Fruit fly (Drosophila melanogaster) whole organism, embryonic: Measurements from ENCODE around the gene Sb.

Source experiments
- Atf6 ChIP-seq: fragments of 200-800 bp; sonication (Bioruptor generic); IDR thresholded peaks from 2 replicates; pipeline ENCODE4 v1.3.6; 2022; ENCODE audit warnings: missing biosample characterization, missing genetic modification characterization
- Blimp-1 ChIP-seq: fragments of 200-800 bp; sonication (Bioruptor generic); optimal IDR thresholded peaks from 3 replicates; lab custom pipeline; 2018; ENCODE audit warnings: missing biosample characterization, missing genetic modification characterization, mild to moderate bottlenecking, moderate library complexity, missing genetic modification reagents
- CG12942 ChIP-seq: fragments of 200-800 bp; sonication (Bioruptor generic); optimal IDR thresholded peaks from 3 replicates; lab custom pipeline; 2016; ENCODE audit warnings: missing biosample characterization, missing genetic modification characterization
- CG13775 ChIP-seq: fragments of 200-800 bp; sonication (Bioruptor generic); optimal IDR thresholded peaks from 3 replicates; lab custom pipeline; 2017; ENCODE audit warnings: missing biosample characterization, mild to moderate bottlenecking, missing genetic modification characterization
- CG16813 ChIP-seq: fragments of 200-800 bp; sonication (Bioruptor generic); IDR thresholded peaks from 3 replicates; pipeline ENCODE4 v1.3.6; 2022; ENCODE audit warnings: missing biosample characterization, missing genetic modification characterization; ENCODE audit not compliant: partially characterized antibody
- CG42726 ChIP-seq: fragments of 200-800 bp; sonication (Bioruptor generic); IDR thresholded peaks from 2 replicates; pipeline ENCODE4 v1.3.6; 2022; ENCODE audit warnings: missing biosample characterization, missing genetic modification characterization; ENCODE audit not compliant: partially characterized antibody
- CG6272 ChIP-seq: fragments of 200-800 bp; sonication (Bioruptor generic); IDR thresholded peaks from 2 replicates; pipeline ENCODE4 v1.3.6; 2022; ENCODE audit warnings: missing biosample characterization, missing genetic modification characterization
- CG8089 ChIP-seq: fragments of 200-800 bp; sonication (Bioruptor generic); optimal IDR thresholded peaks from 3 replicates; lab custom pipeline; 2016; ENCODE audit warnings: missing biosample characterization, missing genetic modification characterization
- CG8478 ChIP-seq: fragments of >200 bp; optimal IDR thresholded peaks from 2 replicates; lab custom pipeline; 2018
- Dfd ChIP-seq, 2 experiments: fragments of >200 bp; optimal IDR thresholded peaks; 2 replicates each; lab custom pipeline; 2017; ENCODE audit warnings: missing biosample characterization in 2 of 2, missing genetic modification characterization in 2 of 2
- Ets97D ChIP-seq: fragments of 200-800 bp; sonication (Bioruptor generic); optimal IDR thresholded peaks from 3 replicates; lab custom pipeline; 2016; ENCODE audit warnings: missing biosample characterization, missing genetic modification characterization
- Fer1 ChIP-seq: fragments of 200-800 bp; sonication (Bioruptor generic); optimal IDR thresholded peaks from 2 replicates; lab custom pipeline; 2017; ENCODE audit warnings: missing biosample characterization, mild to moderate bottlenecking, missing genetic modification characterization
- HLH54F ChIP-seq: fragments of 200-800 bp; sonication (Bioruptor generic); optimal IDR thresholded peaks from 3 replicates; lab custom pipeline; 2016; ENCODE audit warnings: missing biosample characterization, missing genetic modification characterization
- Myb ChIP-seq: fragments of 200-800 bp; sonication (Bioruptor generic); optimal IDR thresholded peaks from 2 replicates; lab custom pipeline; 2016; ENCODE audit warnings: missing biosample characterization, missing genetic modification characterization
- Opbp ChIP-seq: fragments of 200-800 bp; sonication (Bioruptor generic); IDR thresholded peaks from 3 replicates; pipeline ENCODE4 v1.3.6; 2022; ENCODE audit warnings: missing biosample characterization, missing genetic modification characterization; ENCODE audit not compliant: partially characterized antibody
- Sin3A ChIP-seq: fragments of >200 bp; optimal IDR thresholded peaks from 2 replicates; lab custom pipeline; 2018
- Spps ChIP-seq: fragments of 200-800 bp; sonication (Bioruptor generic); optimal IDR thresholded peaks from 2 replicates; lab custom pipeline; 2018; ENCODE audit warnings: missing biosample characterization, mild to moderate bottlenecking, missing genetic modification characterization
- ato ChIP-seq: fragments of 200-800 bp; sonication (Bioruptor generic); IDR thresholded peaks from 2 replicates; pipeline ENCODE4 v1.3.6; 2022; ENCODE audit warnings: missing biosample characterization, missing genetic modification characterization; ENCODE audit not compliant: partially characterized antibody
- chinmo ChIP-seq: fragments of 200-800 bp; sonication (Bioruptor generic); IDR thresholded peaks from 4 replicates; pipeline ENCODE4 v1.3.6; 2022; ENCODE audit warnings: missing biosample characterization, missing genetic modification characterization; ENCODE audit not compliant: partially characterized antibody
- chn ChIP-seq: fragments of 200-800 bp; sonication (Bioruptor generic); optimal IDR thresholded peaks from 2 replicates; lab custom pipeline; 2016; ENCODE audit warnings: missing biosample characterization, missing genetic modification characterization
- ewg ChIP-seq: fragments of 200-800 bp; sonication (Bioruptor generic); optimal IDR thresholded peaks from 3 replicates; lab custom pipeline; 2017; ENCODE audit warnings: mild to moderate bottlenecking, missing biosample characterization, missing genetic modification reagents, missing genetic modification characterization
- ftz-f1 ChIP-seq: fragments of 200-800 bp; sonication (Bioruptor generic); optimal IDR thresholded peaks from 2 replicates; lab custom pipeline; 2016; ENCODE audit warnings: missing biosample characterization, missing genetic modification characterization
- gro ChIP-seq: fragments of 200-800 bp; sonication (Bioruptor generic); optimal IDR thresholded peaks from 2 replicates; lab custom pipeline; 2016; ENCODE audit warnings: missing biosample characterization, missing genetic modification characterization
- insv ChIP-seq, 2 experiments: fragments of 200-800 bp; sonication (Bioruptor generic); optimal IDR thresholded peaks; 3 replicates each; lab custom pipeline; 2016 to 2018; ENCODE audit warnings: missing biosample characterization in 2 of 2, missing genetic modification characterization in 2 of 2
- kah ChIP-seq: fragments of 200-800 bp; sonication (Bioruptor generic); optimal IDR thresholded peaks from 2 replicates; lab custom pipeline; 2018; ENCODE audit warnings: missing biosample characterization, mild to moderate bottlenecking, missing genetic modification characterization
- lab ChIP-seq: fragments of 200-800 bp; sonication (Bioruptor generic); optimal IDR thresholded peaks from 3 replicates; lab custom pipeline; 2017; ENCODE audit warnings: missing biosample characterization, missing genetic modification characterization, mild to moderate bottlenecking, moderate library complexity, missing genetic modification reagents
- lilli ChIP-seq: fragments of 200-800 bp; sonication (Bioruptor generic); optimal IDR thresholded peaks from 3 replicates; lab custom pipeline; 2016; ENCODE audit warnings: missing biosample characterization, missing genetic modification characterization
- mld ChIP-seq: fragments of 200-800 bp; sonication (Bioruptor generic); IDR thresholded peaks from 3 replicates; pipeline ENCODE4 v1.3.6; 2022; ENCODE audit warnings: missing biosample characterization, missing genetic modification characterization; ENCODE audit not compliant: partially characterized antibody
- nerfin-2 ChIP-seq: fragments of 200-800 bp; sonication (Bioruptor generic); IDR thresholded peaks from 2 replicates; pipeline ENCODE4 v1.3.6; 2022; ENCODE audit warnings: missing biosample characterization, missing genetic modification characterization; ENCODE audit not compliant: partially characterized antibody
- nom ChIP-seq: fragments of 200-800 bp; sonication (Bioruptor generic); optimal IDR thresholded peaks from 2 replicates; lab custom pipeline; 2017; ENCODE audit warnings: missing biosample characterization, missing genetic modification characterization, mild to moderate bottlenecking, moderate library complexity, missing genetic modification reagents
- prd ChIP-seq, 3 experiments: fragments of >200 bp in 2 of 3; fragments of 200-800 bp in 1 of 3; sonication (Bioruptor generic) in 1 of 3; optimal IDR thresholded peaks in 2 of 3; IDR thresholded peaks in 1 of 3; 2 replicates in 2 of 3; 3 replicates in 1 of 3; pipeline versions ENCODE4 v1.3.6 to Lab custom; 2017 to 2022; ENCODE audit warnings: missing biosample characterization in 1 of 3, missing genetic modification characterization in 1 of 3
- sd ChIP-seq: fragments of 200-800 bp; sonication (Bioruptor generic); optimal IDR thresholded peaks from 3 replicates; lab custom pipeline; 2018; ENCODE audit warnings: missing biosample characterization, mild to moderate bottlenecking, missing genetic modification characterization, moderate library complexity
- slou ChIP-seq: fragments of 200-800 bp; sonication (Bioruptor generic); optimal IDR thresholded peaks from 3 replicates; lab custom pipeline; 2016; ENCODE audit warnings: missing biosample characterization, missing genetic modification characterization
- twi ChIP-seq: fragments of 200-800 bp; optimal IDR thresholded peaks from 2 replicates; lab custom pipeline; 2019; ENCODE audit warnings: missing biosample characterization, mild to moderate bottlenecking, missing genetic modification characterization, moderate library complexity
- unpg ChIP-seq: fragments of 200-800 bp; sonication (Bioruptor generic); optimal IDR thresholded peaks from 3 replicates; lab custom pipeline; 2018; ENCODE audit warnings: missing biosample characterization, mild to moderate bottlenecking, missing genetic modification characterization, moderate library complexity
- yki ChIP-seq: fragments of >200 bp; optimal IDR thresholded peaks from 3 replicates; lab custom pipeline; 2018
- zen ChIP-seq: fragments of 200-800 bp; sonication (Bioruptor generic); optimal IDR thresholded peaks from 3 replicates; lab custom pipeline; 2018; ENCODE audit warnings: missing biosample characterization, mild to moderate bottlenecking, missing genetic modification characterization, moderate library complexity

Gene Sb

dm6 chr3R:16099268-16100240 lies 16.4 kb upstream of the Sb start (continued):
- peak in 1 of 2 experiments; percentile 63 for TF ChIP-seq Dfd (GFP tag; optimal IDR thresholded peaks at IDR 0.05; lab: Kevin White, UChicago)
- TF ChIP-seq Atf6 (GFP tag; lab: Robert Waterston, UW) = peak; percentile 32; the same call in 1 of the 2 replicates
- no peak for TF ChIP-seq ato (GFP tag; lab: Robert Waterston, UW)
- no peak for TF ChIP-seq prd (optimal IDR thresholded peaks at IDR 0.05; lab: Kevin White, UChicago)
- peak; percentile 45; the same call in 1 of the 3 replicates for TF ChIP-seq prd (GFP tag; IDR thresholded peaks at IDR 0.05; lab: Robert Waterston, UW)
- TF ChIP-seq sd = no peak
- TF ChIP-seq nom (GFP tag; lab: Kevin White, UChicago) = peak; percentile 64
- peak; percentile 47 for TF ChIP-seq yki (lab: Kevin White, UChicago)
- no peak for TF ChIP-seq CG6272
- TF ChIP-seq lilli = no peak
- peak in 1 of 2 experiments; percentile 49 for TF ChIP-seq insv (GFP tag; optimal IDR thresholded peaks at IDR 0.05; lab: Kevin White, UChicago)
- no peak for TF ChIP-seq Fer1 (GFP tag; lab: Kevin White, UChicago)
- TF ChIP-seq kah (GFP tag; lab: Kevin White, UChicago) = peak; percentile 25
- peak; percentile 65 for TF ChIP-seq twi
- TF ChIP-seq ewg (GFP tag; lab: Kevin White, UChicago) = peak; percentile 75
- peak; percentile 57; the same call in 1 of the 3 replicates for TF ChIP-seq Opbp
- TF ChIP-seq chinmo (GFP tag; lab: Robert Waterston, UW) = peak; percentile 100
- TF ChIP-seq slou (GFP tag; lab: Kevin White, UChicago) = no peak
- TF ChIP-seq Spps (tag; lab: Kevin White, UChicago) = no peak
- TF ChIP-seq mld = no peak
- peak; percentile 76 for TF ChIP-seq chn

- TF ChIP-seq Ets97D (GFP tag; lab: Kevin White, UChicago) = no peak
- TF ChIP-seq ftz-f1 (GFP tag; lab: Kevin White, UChicago) = no peak
- TF ChIP-seq Blimp-1 (GFP tag; lab: Kevin White, UChicago) = peak; percentile 67
Observed at dm6 chr3R:16105813-16106480, 10.0 kb upstream of the Sb start.

dm6 chr3R:16113124-16113523 lies 2.8 kb upstream of the Sb start:
- TF ChIP-seq CG13775 (GFP tag; lab: Kevin White, UChicago) = no peak
- TF ChIP-seq CG16813 (GFP tag; lab: Robert Waterston, UW) = no peak
- no peak for TF ChIP-seq gro (GFP tag; lab: Kevin White, UChicago)
- TF ChIP-seq CG8478 (lab: Kevin White, UChicago) = peak; percentile 14
- TF ChIP-seq CG8089 (GFP tag; lab: Kevin White, UChicago) = no peak
- TF ChIP-seq, all 482 proteins: peak for 1

- TF ChIP-seq HLH54F = no peak
- no peak for TF ChIP-seq zen (tag; lab: Kevin White, UChicago)
- no peak for TF ChIP-seq Myb (GFP tag; lab: Kevin White, UChicago)
- no peak for TF ChIP-seq CG12942
- no peak for TF ChIP-seq Sin3A (lab: Kevin White, UChicago)
- no peak for TF ChIP-seq lab (GFP tag; lab: Kevin White, UChicago)
- TF ChIP-seq CG42726 (GFP tag; lab: Robert Waterston, UW) = no peak
- TF ChIP-seq unpg = no peak
- no peak for TF ChIP-seq nerfin-2
Observed at dm6 chr3R:16117359-16117758, 1.4 kb downstream of the Sb start.
